Worm (Caenorhabditis elegans): Measurements from ENCODE around the gene trpp-12.

DNA sequence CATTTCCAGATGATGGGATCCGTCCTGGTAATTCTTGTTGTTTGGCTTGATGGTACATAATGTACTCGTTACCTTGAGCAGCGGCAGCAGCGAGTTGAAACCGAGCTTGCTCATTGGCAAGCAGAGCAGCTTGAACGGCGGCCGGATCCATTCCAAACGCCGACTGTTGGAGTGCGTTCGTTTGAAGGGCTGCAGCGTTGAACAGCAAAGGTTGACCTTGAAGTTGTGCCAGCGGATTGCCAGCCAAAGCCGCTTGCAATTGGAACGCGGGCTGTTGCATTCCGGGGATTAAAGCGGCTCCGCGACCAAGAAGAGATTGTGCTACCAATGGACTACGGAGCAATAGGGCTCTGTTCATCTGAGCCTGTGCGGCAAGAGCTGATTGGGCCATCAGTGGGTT is 36.7 kb downstream of the trpp-12 start:
- TF ChIP-seq lin-13 (GFP tag; optimal IDR thresholded peaks at IDR 0.05) (no peak), mes-2 (tag; optimal IDR thresholded peaks at IDR 0.05; ENCODE audit: poor library complexity, severe bottlenecking) (no peak), pha-4 (GFP tag; IDR thresholded peaks at IDR 0.05) (no peak), pha-4 (tag; optimal IDR thresholded peaks at IDR 0.05) (no peak), nhr-76 (tag; optimal IDR thresholded peaks at IDR 0.05) (no peak), mxl-3 (GFP tag; optimal IDR thresholded peaks at IDR 0.05) (no peak), snpc-4 (tag; optimal IDR thresholded peaks at IDR 0.05) (no peak), ceh-28 (tag; optimal IDR thresholded peaks at IDR 0.05) (no peak), zip-2 (tag; optimal IDR thresholded peaks at IDR 0.05) (no peak), fkh-10 (GFP tag; optimal IDR thresholded peaks at IDR 0.05) (no peak), T20F7.1 (GFP tag; optimal IDR thresholded peaks at IDR 0.05) (no peak), vab-7 (GFP tag; IDR thresholded peaks at IDR 0.05) (no peak), nhr-6 (tag; optimal IDR thresholded peaks at IDR 0.05) (no peak)
